Fruit fly (Drosophila melanogaster) whole organism, embryonic: Measurements from ENCODE around the gene CG8507.

Source experiments
- CG14965 ChIP-seq: fragments of 200-800 bp; sonication (Bioruptor generic); optimal IDR thresholded peaks from 2 replicates; lab custom pipeline; 2016; ENCODE audit warnings: missing biosample characterization, missing genetic modification characterization, borderline replicate concordance
- CG5953 ChIP-seq: fragments of 200-800 bp; sonication (Bioruptor generic); IDR thresholded peaks from 2 replicates; pipeline ENCODE4 v1.3.6; 2022; ENCODE audit warnings: missing biosample characterization, missing genetic modification characterization
- Hsf ChIP-seq: fragments of 200-800 bp; sonication (Bioruptor generic); optimal IDR thresholded peaks from 3 replicates; lab custom pipeline; 2016; ENCODE audit warnings: missing biosample characterization, missing genetic modification characterization
- NfI ChIP-seq: fragments of 200-800 bp; sonication (Bioruptor generic); optimal IDR thresholded peaks from 3 replicates; lab custom pipeline; 2018; ENCODE audit warnings: missing biosample characterization, mild to moderate bottlenecking, missing genetic modification characterization, moderate library complexity
- Sry-δ ChIP-seq: fragments of 200-800 bp; sonication (Bioruptor generic); optimal IDR thresholded peaks from 2 replicates; lab custom pipeline; 2016; ENCODE audit warnings: missing biosample characterization, missing genetic modification characterization
- Ssrp ChIP-seq: fragments of 200-800 bp; sonication (Bioruptor generic); optimal IDR thresholded peaks from 2 replicates; lab custom pipeline; 2018; ENCODE audit warnings: missing biosample characterization, mild to moderate bottlenecking, missing genetic modification characterization, moderate library complexity
- dm ChIP-seq: fragments of 200-800 bp; sonication (Bioruptor generic); optimal IDR thresholded peaks from 3 replicates; lab custom pipeline; 2016; ENCODE audit warnings: missing biosample characterization, missing genetic modification characterization
- exex ChIP-seq: fragments of 200-800 bp; sonication (Bioruptor generic); optimal IDR thresholded peaks from 4 replicates; lab custom pipeline; 2018; ENCODE audit warnings: missing biosample characterization, mild to moderate bottlenecking, missing genetic modification characterization, moderate library complexity
- lola ChIP-seq, 3 experiments: fragments of >200 bp in 2 of 3; fragments of 200-800 bp in 1 of 3; sonication (Bioruptor generic) in 1 of 3; optimal IDR thresholded peaks; 2 replicates each; lab custom pipeline; 2017 to 2019; ENCODE audit warnings: missing biosample characterization in 3 of 3, missing genetic modification characterization in 3 of 3, mild to moderate bottlenecking in 1 of 3, moderate library complexity in 1 of 3
- mld ChIP-seq: fragments of 200-800 bp; sonication (Bioruptor generic); IDR thresholded peaks from 3 replicates; pipeline ENCODE4 v1.3.6; 2022; ENCODE audit warnings: missing biosample characterization, missing genetic modification characterization; ENCODE audit not compliant: partially characterized antibody
- wek ChIP-seq: fragments of 200-800 bp; sonication (Bioruptor generic); optimal IDR thresholded peaks from 3 replicates; lab custom pipeline; 2018; ENCODE audit warnings: missing biosample characterization, mild to moderate bottlenecking, missing genetic modification characterization, moderate library complexity

dm6 chr3R:9812447-9812846, 21.2 kb downstream of the CG8507 start, which contains the start of gene CG8534:
- TF ChIP-seq lola (GFP tag; optimal IDR thresholded peaks at IDR 0.05; lab: Kevin White, UChicago) (no peak), Sry-δ (GFP tag; lab: Kevin White, UChicago) (no peak), dm (GFP tag; lab: Kevin White, UChicago) (no peak), Hsf (GFP tag; lab: Kevin White, UChicago) (no peak), mld (GFP tag; lab: Robert Waterston, UW) (no peak), CG14965 (no peak), exex (tag; lab: Kevin White, UChicago) (no peak), CG5953 (no peak), Ssrp (no peak), NfI (no peak), wek (GFP tag; lab: Kevin White, UChicago) (no peak)
